Fruit fly (Drosophila melanogaster) whole organism, adult: ENCODE measurements around the gene CG7739.

Experiments used
- CG11617 ChIP-seq: fragments of 200-800 bp; sonication (Bioruptor generic); optimal IDR thresholded peaks from 2 replicates; lab custom pipeline; 2017; ENCODE audit warnings: mild to moderate bottlenecking, missing biosample characterization, missing genetic modification reagents, missing genetic modification characterization
- CG12768 ChIP-seq: fragments of 200-800 bp; sonication (Bioruptor generic); optimal IDR thresholded peaks from 2 replicates; lab custom pipeline; 2017; ENCODE audit warnings: missing biosample characterization, missing genetic modification characterization, mild to moderate bottlenecking, moderate library complexity, missing genetic modification reagents
- CG14711 ChIP-seq: fragments of 200-800 bp; sonication (Bioruptor generic); optimal IDR thresholded peaks from 2 replicates; lab custom pipeline; 2018; ENCODE audit warnings: missing biosample characterization, mild to moderate bottlenecking, missing genetic modification characterization, moderate library complexity
- CG1620 ChIP-seq: fragments of 200-800 bp; sonication (Bioruptor generic); optimal IDR thresholded peaks from 2 replicates; lab custom pipeline; 2016; ENCODE audit warnings: missing biosample characterization, missing genetic modification characterization
- CG33017 ChIP-seq: fragments of 200-800 bp; sonication (Bioruptor generic); optimal IDR thresholded peaks from 2 replicates; lab custom pipeline; 2018; ENCODE audit warnings: missing biosample characterization, mild to moderate bottlenecking, missing genetic modification characterization, moderate library complexity
- CG5204 ChIP-seq: fragments of 200-800 bp; sonication (Bioruptor generic); optimal IDR thresholded peaks from 2 replicates; lab custom pipeline; 2016; ENCODE audit warnings: missing biosample characterization, missing genetic modification characterization
- CG7045 ChIP-seq: fragments of 200-800 bp; sonication (Bioruptor generic); optimal IDR thresholded peaks from 2 replicates; lab custom pipeline; 2017; ENCODE audit warnings: missing biosample characterization, mild to moderate bottlenecking, missing genetic modification characterization
- CG7101 ChIP-seq: fragments of 200-800 bp; sonication (Bioruptor generic); optimal IDR thresholded peaks from 2 replicates; lab custom pipeline; 2018; ENCODE audit warnings: missing biosample characterization, mild to moderate bottlenecking, missing genetic modification characterization, moderate library complexity
- Clk ChIP-seq: fragments of 200-800 bp; sonication (Bioruptor generic); optimal IDR thresholded peaks from 2 replicates; lab custom pipeline; 2017; ENCODE audit warnings: missing biosample characterization, missing genetic modification characterization
- Crg-1 ChIP-seq: fragments of 200-800 bp; sonication (Bioruptor generic); optimal IDR thresholded peaks from 2 replicates; lab custom pipeline; 2016; ENCODE audit warnings: missing biosample characterization, missing genetic modification characterization
- Hr96 ChIP-seq: fragments of 200-800 bp; sonication (Bioruptor generic); optimal IDR thresholded peaks from 2 replicates; lab custom pipeline; 2016; ENCODE audit warnings: missing biosample characterization, missing genetic modification characterization
- Mnt ChIP-seq: fragments of 200-800 bp; sonication (Bioruptor generic); optimal IDR thresholded peaks from 2 replicates; lab custom pipeline; 2016; ENCODE audit warnings: missing biosample characterization, mild to moderate bottlenecking, missing genetic modification characterization
- bab1 ChIP-seq: fragments of 200-800 bp; sonication (Bioruptor generic); optimal IDR thresholded peaks from 3 replicates; lab custom pipeline; 2019; ENCODE audit warnings: missing biosample characterization, mild to moderate bottlenecking, missing genetic modification characterization, moderate library complexity
- cic ChIP-seq: fragments of 200-800 bp; sonication (Bioruptor generic); optimal IDR thresholded peaks from 2 replicates; lab custom pipeline; 2017; ENCODE audit warnings: missing biosample characterization, mild to moderate bottlenecking, missing genetic modification characterization, moderate library complexity
- cnc ChIP-seq, 2 experiments: fragments of >200 bp; optimal IDR thresholded peaks; 2 replicates each; lab custom pipeline; 2017
- kay ChIP-seq: fragments of 200-800 bp; sonication (Bioruptor generic); peaks from one replicate; lab custom pipeline; 2016; ENCODE audit warnings: missing biosample characterization, missing genetic modification characterization, borderline replicate concordance
- ovo ChIP-seq: fragments of 200-800 bp; sonication (Bioruptor generic); optimal IDR thresholded peaks from 2 replicates; lab custom pipeline; 2016; ENCODE audit warnings: missing biosample characterization, missing genetic modification characterization
- pad ChIP-seq: fragments of 200-800 bp; sonication (Bioruptor generic); optimal IDR thresholded peaks from 3 replicates; lab custom pipeline; 2017; ENCODE audit warnings: missing biosample characterization, missing genetic modification characterization, mild to moderate bottlenecking, moderate library complexity, missing genetic modification reagents
- tj ChIP-seq: fragments of 200-800 bp; sonication (Bioruptor generic); optimal IDR thresholded peaks from 3 replicates; lab custom pipeline; 2017; ENCODE audit warnings: missing biosample characterization, mild to moderate bottlenecking, missing genetic modification characterization, moderate library complexity
- toe ChIP-seq: fragments of 200-800 bp; sonication (Bioruptor generic); optimal IDR thresholded peaks from 2 replicates; lab custom pipeline; 2016; ENCODE audit warnings: missing biosample characterization, missing genetic modification characterization

CG7739 gene

dm6 chr3L:15543049-15543448 lies 19.8 kb downstream of the CG7739 start:
- TF ChIP-seq tj (GFP tag; lab: Kevin White, UChicago) (peak; percentile 94), CG7045 (GFP tag; lab: Kevin White, UChicago) (no peak)

dm6 chr3L:15541281-15541680 lies 21.6 kb downstream of the CG7739 start:
- no peak for TF ChIP-seq tj (GFP tag; lab: Kevin White, UChicago)
- TF ChIP-seq cnc (optimal IDR thresholded peaks at IDR 0.05; lab: Kevin White, UChicago), result no peak
- no peak for TF ChIP-seq ovo (GFP tag; lab: Kevin White, UChicago)
- TF ChIP-seq Crg-1 (GFP tag; lab: Kevin White, UChicago), result no peak
- TF ChIP-seq CG12768, result no peak
- TF ChIP-seq CG5204, result no peak
- TF ChIP-seq Clk (GFP tag; lab: Kevin White, UChicago), result no peak
- no peak for TF ChIP-seq CG11617 (GFP tag; lab: Kevin White, UChicago)
- TF ChIP-seq Mnt (GFP tag; lab: Kevin White, UChicago), result no peak
- no peak for TF ChIP-seq Hr96
- TF ChIP-seq CG7101 (tag; lab: Kevin White, UChicago), result no peak
- no peak for TF ChIP-seq CG1620 (GFP tag; lab: Kevin White, UChicago)
- TF ChIP-seq CG33017 (tag; lab: Kevin White, UChicago), result no peak

dm6 chr3L:15540682-15541081 lies 22.2 kb downstream of the CG7739 start:
- TF ChIP-seq cic (GFP tag; lab: Kevin White, UChicago) (no peak), CG14711 (tag; lab: Kevin White, UChicago) (no peak), CG11617 (GFP tag; lab: Kevin White, UChicago) (no peak), bab1 (GFP tag; lab: Kevin White, UChicago) (no peak), CG33017 (tag; lab: Kevin White, UChicago) (no peak), CG5204 (no peak), CG7101 (tag; lab: Kevin White, UChicago) (no peak), kay (no peak), toe (GFP tag; lab: Kevin White, UChicago) (no peak), CG12768 (no peak), CG1620 (GFP tag; lab: Kevin White, UChicago) (no peak), pad (GFP tag; lab: Kevin White, UChicago) (no peak), Crg-1 (GFP tag; lab: Kevin White, UChicago) (no peak), tj (GFP tag; lab: Kevin White, UChicago) (no peak), cnc (optimal IDR thresholded peaks at IDR 0.05; lab: Kevin White, UChicago) (no peak), ovo (GFP tag; lab: Kevin White, UChicago) (no peak), Mnt (GFP tag; lab: Kevin White, UChicago) (no peak)

dm6 chr3L:15539903-15540409 lies 22.9 kb downstream of the CG7739 start:
- peak; percentile 97 for TF ChIP-seq tj (GFP tag; lab: Kevin White, UChicago)
- no peak for TF ChIP-seq ovo (GFP tag; lab: Kevin White, UChicago)
- no peak for TF ChIP-seq Mnt (GFP tag; lab: Kevin White, UChicago)
- no peak for TF ChIP-seq Crg-1 (GFP tag; lab: Kevin White, UChicago)
- TF ChIP-seq Clk (GFP tag; lab: Kevin White, UChicago), result no peak
- no peak for TF ChIP-seq CG14711 (tag; lab: Kevin White, UChicago)
- TF ChIP-seq bab1 (GFP tag; lab: Kevin White, UChicago), result no peak

- TF ChIP-seq cic (GFP tag; lab: Kevin White, UChicago) (peak; percentile 63), CG1620 (GFP tag; lab: Kevin White, UChicago) (no peak), kay (peak; percentile 60)
Measured at dm6 chr3L:15538582-15539490, 24.0 kb downstream of the CG7739 start.

- TF ChIP-seq ovo (GFP tag; lab: Kevin White, UChicago) (no peak), CG7101 (tag; lab: Kevin White, UChicago) (peak; percentile 49), bab1 (GFP tag; lab: Kevin White, UChicago) (no peak), CG11617 (GFP tag; lab: Kevin White, UChicago) (peak; percentile 74), Hr96 (peak; percentile 41), kay (no peak), Mnt (GFP tag; lab: Kevin White, UChicago) (peak; percentile 57), tj (GFP tag; lab: Kevin White, UChicago) (peak; percentile 77), CG14711 (tag; lab: Kevin White, UChicago) (peak; percentile 65), CG12768 (peak; percentile 6), Crg-1 (GFP tag; lab: Kevin White, UChicago) (peak; percentile 13), Clk (GFP tag; lab: Kevin White, UChicago) (no peak), CG5204 (peak; percentile 63), toe (GFP tag; lab: Kevin White, UChicago) (peak; percentile 50), CG7045 (GFP tag; lab: Kevin White, UChicago) (peak; percentile 28), cic (GFP tag; lab: Kevin White, UChicago) (peak; percentile 58), CG33017 (tag; lab: Kevin White, UChicago) (peak; percentile 43), cnc (optimal IDR thresholded peaks at IDR 0.05; lab: Kevin White, UChicago) (no peak), pad (GFP tag; lab: Kevin White, UChicago) (peak; percentile 48)
Measured at dm6 chr3L:15537916-15538581, 24.8 kb downstream of the CG7739 start.
